Worm (Caenorhabditis elegans) whole organism, mixed stage, embryonic: ENCODE results near the gene B0285.3.

Source experiments
- M03D4.4 ChIP-seq: sonication (generic microtip); optimal IDR thresholded peaks from 2 replicates; lab custom pipeline; 2017; ENCODE audit warnings: mild to moderate bottlenecking, missing genetic modification characterization, missing compliant biosample characterization
- bed-3 ChIP-seq: fragments of 200-800 bp; sonication (Bioruptor generic); optimal IDR thresholded peaks from 3 replicates; lab custom pipeline; 2018; ENCODE audit warnings: mild to moderate bottlenecking, missing genetic modification characterization, moderate library complexity, missing compliant biosample characterization
- blmp-1 ChIP-seq: fragments of 150-350 bp; optimal IDR thresholded peaks from 2 replicates; lab custom pipeline; 2014; ENCODE audit warnings: missing biosample characterization, missing genetic modification characterization
- ceh-39 ChIP-seq: fragments of 150-350 bp; optimal IDR thresholded peaks from 2 replicates; lab custom pipeline; 2014; ENCODE audit warnings: missing biosample characterization, missing genetic modification characterization
- ceh-43 ChIP-seq: fragments of 200-800 bp; sonication (Bioruptor generic); optimal IDR thresholded peaks from 2 replicates; lab custom pipeline; 2018; ENCODE audit warnings: mild to moderate bottlenecking, missing genetic modification characterization, moderate library complexity, missing compliant biosample characterization
- ceh-83 ChIP-seq: fragments of 200-800 bp; sonication (Bioruptor generic); optimal IDR thresholded peaks from 2 replicates; lab custom pipeline; 2018; ENCODE audit warnings: mild to moderate bottlenecking, missing genetic modification characterization, missing compliant biosample characterization
- ces-1 ChIP-seq: fragments of 150-350 bp; optimal IDR thresholded peaks from 2 replicates; lab custom pipeline; 2014; ENCODE audit warnings: missing biosample characterization, missing genetic modification reagents, missing genetic modification characterization
- cnd-1 ChIP-seq: fragments of 200-800 bp; sonication (Bioruptor generic); optimal IDR thresholded peaks from 2 replicates; lab custom pipeline; 2018; ENCODE audit warnings: mild to moderate bottlenecking, missing genetic modification characterization, missing compliant biosample characterization
- drap-1 ChIP-seq: fragments of 200-800 bp; sonication (Bioruptor generic); optimal IDR thresholded peaks from 3 replicates; lab custom pipeline; 2018; ENCODE audit warnings: mild to moderate bottlenecking, missing genetic modification characterization, missing compliant biosample characterization
- elt-1 ChIP-seq: sonication (generic microtip); optimal IDR thresholded peaks from 2 replicates; lab custom pipeline; 2017; ENCODE audit warnings: missing genetic modification characterization, mild to moderate bottlenecking, missing compliant biosample characterization, antibody characterized with exemption, moderate library complexity, borderline replicate concordance; ENCODE audit not compliant: insufficient read depth
- flh-1 ChIP-seq: fragments of 200-800 bp; sonication (Bioruptor generic); optimal IDR thresholded peaks from 2 replicates; lab custom pipeline; 2018; ENCODE audit warnings: mild to moderate bottlenecking, missing genetic modification characterization, moderate library complexity, missing compliant biosample characterization
- ham-2 ChIP-seq: fragments of 200-800 bp; sonication (Bioruptor generic); optimal IDR thresholded peaks from 2 replicates; lab custom pipeline; 2018; ENCODE audit warnings: mild to moderate bottlenecking, missing genetic modification characterization, missing compliant biosample characterization
- hlh-1 ChIP-seq: fragments of 150-350 bp; optimal IDR thresholded peaks from 2 replicates; lab custom pipeline; 2014; ENCODE audit warnings: missing biosample characterization, missing genetic modification reagents, missing genetic modification characterization
- lin-13 ChIP-seq: fragments of 150-350 bp; optimal IDR thresholded peaks from 2 replicates; lab custom pipeline; 2014; ENCODE audit warnings: missing biosample characterization, missing genetic modification characterization
- lin-32 ChIP-seq: fragments of 200-800 bp; sonication (Bioruptor generic); optimal IDR thresholded peaks from 2 replicates; lab custom pipeline; 2018; ENCODE audit warnings: mild to moderate bottlenecking, missing genetic modification characterization, missing compliant biosample characterization
- lsy-2 ChIP-seq: fragments of 150-350 bp; optimal IDR thresholded peaks from 2 replicates; lab custom pipeline; 2014; ENCODE audit warnings: missing biosample characterization, missing genetic modification characterization
- mab-5 ChIP-seq: fragments of 150-350 bp; optimal IDR thresholded peaks from 2 replicates; lab custom pipeline; 2014; ENCODE audit warnings: missing biosample characterization, missing genetic modification characterization
- mep-1 ChIP-seq: fragments of 150-350 bp; optimal IDR thresholded peaks from 2 replicates; lab custom pipeline; 2017; ENCODE audit warnings: missing biosample characterization, missing genetic modification reagents, missing genetic modification characterization, inconsistent platforms
- mls-2 ChIP-seq: sonication (generic microtip); optimal IDR thresholded peaks from 2 replicates; lab custom pipeline; 2016; ENCODE audit warnings: mild to moderate bottlenecking, missing genetic modification characterization, moderate library complexity, missing compliant biosample characterization
- nhr-12 ChIP-seq: fragments of 150-350 bp; optimal IDR thresholded peaks from 2 replicates; lab custom pipeline; 2014; ENCODE audit warnings: missing biosample characterization, missing genetic modification characterization
- nhr-2 ChIP-seq: fragments of 150-350 bp; optimal IDR thresholded peaks from 2 replicates; lab custom pipeline; 2014; ENCODE audit warnings: missing biosample characterization, missing genetic modification characterization
- nhr-237 ChIP-seq: fragments of 150-350 bp; optimal IDR thresholded peaks from 2 replicates; lab custom pipeline; 2014; ENCODE audit warnings: missing biosample characterization, missing genetic modification characterization
- nhr-76 ChIP-seq: sonication (generic microtip); optimal IDR thresholded peaks from 2 replicates; lab custom pipeline; 2017; ENCODE audit warnings: missing biosample characterization, missing genetic modification characterization
- pha-4 ChIP-seq: fragments of 150-350 bp; optimal IDR thresholded peaks from 2 replicates; lab custom pipeline; 2018; ENCODE audit warnings: missing biosample characterization, missing genetic modification reagents, missing genetic modification characterization
- sem-2 ChIP-seq: fragments of 200-800 bp; sonication (Bioruptor generic); optimal IDR thresholded peaks from 2 replicates; lab custom pipeline; 2018; ENCODE audit warnings: mild to moderate bottlenecking, missing genetic modification characterization, missing compliant biosample characterization
- snpc-4 ChIP-seq: fragments of 150-350 bp; optimal IDR thresholded peaks from 2 replicates; lab custom pipeline; 2014; ENCODE audit warnings: missing biosample characterization, missing genetic modification characterization
- sptf-1 ChIP-seq: sonication (generic microtip); optimal IDR thresholded peaks from 2 replicates; lab custom pipeline; 2017; ENCODE audit warnings: mild to moderate bottlenecking, missing genetic modification characterization, moderate library complexity, missing compliant biosample characterization
- tbx-8 ChIP-seq: fragments of 200-800 bp; sonication (Bioruptor generic); optimal IDR thresholded peaks from 2 replicates; lab custom pipeline; 2018; ENCODE audit warnings: mild to moderate bottlenecking, missing genetic modification characterization, moderate library complexity, missing compliant biosample characterization
- unc-120 ChIP-seq: sonication (generic microtip); optimal IDR thresholded peaks from 2 replicates; lab custom pipeline; 2017; ENCODE audit warnings: missing genetic modification characterization, missing compliant biosample characterization; ENCODE audit not compliant: poor library complexity, severe bottlenecking
- unc-39 ChIP-seq: fragments of 150-350 bp; optimal IDR thresholded peaks from 2 replicates; lab custom pipeline; 2014; ENCODE audit warnings: missing biosample characterization, missing genetic modification characterization
- zip-8 ChIP-seq: fragments of 150-350 bp; optimal IDR thresholded peaks from 2 replicates; lab custom pipeline; 2014; ENCODE audit warnings: missing biosample characterization, missing genetic modification characterization

Gene B0285.3

ce11 chrIII:4381343-4381742 lies 38.2 kb upstream of the B0285.3 start, which contains the start of gene pals-27:
Gene pals-27, plus strand, starts transcription at chrIII:4381643.
- TF ChIP-seq pha-4 (tag; lab: Kevin White, UChicago) (no peak), lin-13 (tag; lab: Kevin White, UChicago) (no peak), tbx-8 (GFP tag; lab: Kevin White, UChicago) (no peak), mep-1 (no peak), drap-1 (GFP tag; lab: Kevin White, UChicago) (no peak), ham-2 (no peak), mls-2 (no peak), mab-5 (no peak), lin-32 (no peak), ceh-39 (tag; lab: Kevin White, UChicago) (no peak), nhr-2 (tag; lab: Kevin White, UChicago) (no peak), zip-8 (no peak)

ce11 chrIII:4380835-4381234 lies 37.7 kb upstream of the B0285.3 start:
- TF ChIP-seq mls-2, result peak; percentile 13
- no peak for TF ChIP-seq nhr-2 (tag; lab: Kevin White, UChicago)
- no peak for TF ChIP-seq flh-1 (GFP tag; lab: Kevin White, UChicago)
- peak; percentile 73 for TF ChIP-seq ces-1 (GFP tag; lab: Kevin White, UChicago)
- no peak for TF ChIP-seq nhr-237 (tag; lab: Kevin White, UChicago)
- TF ChIP-seq mep-1, result peak; percentile 38
- no peak for TF ChIP-seq pha-4 (tag; lab: Kevin White, UChicago)
- TF ChIP-seq lsy-2, result peak; percentile 21
- TF ChIP-seq lin-13 (tag; lab: Kevin White, UChicago), result peak; percentile 57

DNA sequence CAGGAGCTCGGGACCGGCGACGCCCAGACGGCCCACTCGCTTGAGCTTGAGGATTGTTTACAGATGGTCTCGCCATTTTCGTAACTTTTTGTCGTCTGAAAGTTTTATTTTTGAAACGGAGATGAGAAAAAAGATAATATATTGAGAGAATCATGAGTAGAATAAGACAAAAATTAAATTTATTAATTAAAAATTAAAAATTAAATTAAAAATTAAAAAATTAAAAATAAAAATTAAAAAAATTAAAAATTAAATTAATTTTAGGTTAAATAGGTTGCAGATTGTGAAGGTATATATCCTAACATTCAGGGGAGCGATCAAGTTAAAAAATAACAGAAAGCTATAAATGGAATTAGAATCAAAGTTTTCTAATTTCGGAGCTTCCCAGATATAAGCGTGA lies 36.6 kb upstream of the B0285.3 start, which contains the start of gene B0284.3:
Gene B0284.3, minus strand, starts transcription at position 101 of the 400 bp plus-strand sequence.
- TF ChIP-seq snpc-4 (tag; lab: Kevin White, UChicago) (no peak), blmp-1 (tag; lab: Kevin White, UChicago) (no peak), tbx-8 (GFP tag; lab: Kevin White, UChicago) (no peak), hlh-1 (no peak), drap-1 (GFP tag; lab: Kevin White, UChicago) (no peak), nhr-76 (tag; lab: Kevin White, UChicago) (no peak), zip-8 (no peak), mep-1 (no peak), mab-5 (no peak), ceh-83 (GFP tag; lab: Kevin White, UChicago) (no peak), unc-39 (tag; lab: Kevin White, UChicago) (no peak), cnd-1 (no peak)
- TF ChIP-seq, all 35 proteins: peak for 0

ce11 chrIII:4378600-4379293 lies 35.6 kb upstream of the B0285.3 start:
- TF ChIP-seq sptf-1 (tag; lab: Kevin White, UChicago), result peak; percentile 69
- TF ChIP-seq ham-2, result peak; percentile 44
- TF ChIP-seq bed-3 (GFP tag; lab: Kevin White, UChicago), result peak; percentile 45
- TF ChIP-seq lsy-2, result peak; percentile 13
- peak; percentile 33 for TF ChIP-seq tbx-8 (GFP tag; lab: Kevin White, UChicago)
- TF ChIP-seq sem-2 (GFP tag; lab: Kevin White, UChicago), result peak; percentile 61
- TF ChIP-seq nhr-2 (tag; lab: Kevin White, UChicago), result peak; percentile 25
- peak; percentile 23 for TF ChIP-seq ceh-43 (GFP tag; lab: Kevin White, UChicago)
- TF ChIP-seq ceh-83 (GFP tag; lab: Kevin White, UChicago), result peak; percentile 77
- TF ChIP-seq drap-1 (GFP tag; lab: Kevin White, UChicago), result peak; percentile 65
- peak; percentile 66 for TF ChIP-seq cnd-1
- TF ChIP-seq M03D4.4 (tag; lab: Kevin White, UChicago), result peak; percentile 79
- peak; percentile 13 for TF ChIP-seq pha-4 (tag; lab: Kevin White, UChicago)
- TF ChIP-seq hlh-1, result peak; percentile 53
- peak; percentile 10 for TF ChIP-seq lin-13 (tag; lab: Kevin White, UChicago)
- peak; percentile 10 for TF ChIP-seq lin-32
- TF ChIP-seq unc-120 (tag; lab: Kevin White, UChicago), result peak; percentile 56
- TF ChIP-seq mls-2, result peak; percentile 87
- peak; percentile 33 for TF ChIP-seq mep-1
- TF ChIP-seq, all 35 proteins: peak for 19; not testable (repeated sequence) for 16

ce11 chrIII:4374854-4375253 lies 31.7 kb upstream of the B0285.3 start, which contains the start of gene pals-26:
Gene pals-26, plus strand, starts transcription at chrIII:4375154.
- TF ChIP-seq M03D4.4 (tag; lab: Kevin White, UChicago) (no peak), elt-1 (no peak), unc-120 (tag; lab: Kevin White, UChicago) (no peak), sem-2 (GFP tag; lab: Kevin White, UChicago) (no peak), ces-1 (GFP tag; lab: Kevin White, UChicago) (no peak), hlh-1 (no peak), nhr-12 (tag; lab: Kevin White, UChicago) (no peak), lin-32 (no peak)
